Fruit fly (Drosophila melanogaster): ENCODE results near the gene CG43394.

DNA sequence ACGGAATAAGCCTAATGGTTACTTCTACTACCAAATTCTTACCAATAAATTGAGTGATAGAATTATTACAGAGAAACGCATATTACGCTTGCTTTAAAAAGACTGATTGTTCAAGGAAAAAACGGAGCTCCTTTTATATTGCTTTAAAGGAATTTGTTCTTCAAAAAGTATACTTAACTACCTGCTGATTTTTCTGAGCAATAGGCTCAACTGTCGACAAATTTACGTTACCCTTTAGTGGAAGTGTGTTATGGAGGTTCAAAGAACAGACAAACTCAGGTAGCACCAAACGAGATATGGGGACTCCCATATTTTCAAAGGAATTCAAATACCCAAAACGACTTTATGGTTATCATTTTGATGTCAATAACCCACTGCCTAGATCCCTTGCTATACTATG lies 1.6 kb upstream of the CG43394 start, which contains the start of gene CG42762:
- no peak for TF ChIP-seq CG3032 (tag; optimal IDR thresholded peaks at IDR 0.05)
- TF ChIP-seq CG11902 (GFP tag; optimal IDR thresholded peaks at IDR 0.05) = no peak
- TF ChIP-seq Lpt (GFP tag; optimal IDR thresholded peaks at IDR 0.05) = no peak
- no peak for TF ChIP-seq dsx (GFP tag; optimal IDR thresholded peaks at IDR 0.05; ENCODE audit: poor library complexity, severe bottlenecking)
- no peak for TF ChIP-seq topi (GFP tag; optimal IDR thresholded peaks at IDR 0.05)
- no peak for TF ChIP-seq achi (GFP tag; optimal IDR thresholded peaks at IDR 0.05)
- TF ChIP-seq CG16779 (tag; optimal IDR thresholded peaks at IDR 0.05) = no peak

All from whole organism, prepupa.